Worm (Caenorhabditis elegans) whole organism, late embryonic: ENCODE results near the gene mdf-1.

ENCODE experiments used
- C08G9.2 ChIP-seq: sonication (generic microtip); optimal IDR thresholded peaks from 2 replicates; lab custom pipeline; 2016; ENCODE audit warnings: mild to moderate bottlenecking, missing genetic modification characterization, moderate library complexity, missing compliant biosample characterization
- C38D4.7 ChIP-seq: fragments of 200-800 bp; sonication (Bioruptor generic); optimal IDR thresholded peaks from 2 replicates; lab custom pipeline; 2018; ENCODE audit warnings: mild to moderate bottlenecking, missing genetic modification characterization, moderate library complexity, missing compliant biosample characterization
- F13H6.1 ChIP-seq: sonication (generic microtip); optimal IDR thresholded peaks from 2 replicates; lab custom pipeline; 2016; ENCODE audit warnings: missing genetic modification characterization, missing compliant biosample characterization
- K02D7.2 ChIP-seq: sonication (generic microtip); optimal IDR thresholded peaks from 2 replicates; lab custom pipeline; 2017; ENCODE audit warnings: mild to moderate bottlenecking, missing genetic modification characterization, missing compliant biosample characterization
- K09A11.1 ChIP-seq: sonication (generic microtip); optimal IDR thresholded peaks from 2 replicates; lab custom pipeline; 2017; ENCODE audit warnings: antibody characterized with exemption, mild to moderate bottlenecking, missing genetic modification characterization, missing compliant biosample characterization; ENCODE audit not compliant: insufficient read depth
- ahr-1 ChIP-seq: sonication (generic microtip); optimal IDR thresholded peaks from 2 replicates; lab custom pipeline; 2016; ENCODE audit warnings: missing genetic modification characterization, missing compliant biosample characterization
- ceh-14 ChIP-seq: sonication (generic microtip); optimal IDR thresholded peaks from 2 replicates; lab custom pipeline; 2016; ENCODE audit warnings: missing genotype, missing genetic modification characterization, missing compliant biosample characterization
- ceh-18 ChIP-seq: sonication (generic microtip); optimal IDR thresholded peaks from 2 replicates; lab custom pipeline; 2016; ENCODE audit warnings: missing genetic modification characterization, missing compliant biosample characterization
- ceh-19 ChIP-seq: fragments of 200-800 bp; sonication (Bioruptor generic); optimal IDR thresholded peaks from 2 replicates; lab custom pipeline; 2018; ENCODE audit warnings: mild to moderate bottlenecking, missing genetic modification characterization, missing compliant biosample characterization
- ceh-24 ChIP-seq: sonication (generic microtip); optimal IDR thresholded peaks from 2 replicates; lab custom pipeline; 2016; ENCODE audit warnings: mild to moderate bottlenecking, missing genetic modification characterization, missing compliant biosample characterization
- ceh-30 ChIP-seq: fragments of 150-350 bp; optimal IDR thresholded peaks from 2 replicates; lab custom pipeline; 2014; ENCODE audit warnings: missing biosample characterization, missing genetic modification characterization
- ceh-9 ChIP-seq: sonication (generic microtip); optimal IDR thresholded peaks from 2 replicates; lab custom pipeline; 2016; ENCODE audit warnings: mild to moderate bottlenecking, missing genetic modification characterization, inconsistent platforms, missing compliant biosample characterization
- elt-4 ChIP-seq: sonication (generic microtip); optimal IDR thresholded peaks from 2 replicates; lab custom pipeline; 2016; ENCODE audit warnings: missing genetic modification characterization, missing compliant biosample characterization
- fax-1 ChIP-seq: sonication (generic microtip); optimal IDR thresholded peaks from 2 replicates; lab custom pipeline; 2016; ENCODE audit warnings: missing genotype, missing genetic modification characterization, missing compliant biosample characterization
- gmeb-2 ChIP-seq: sonication (generic microtip); optimal IDR thresholded peaks from 2 replicates; lab custom pipeline; 2016; ENCODE audit warnings: missing genetic modification characterization, inconsistent platforms, missing compliant biosample characterization
- hlh-8 ChIP-seq: sonication (generic microtip); optimal IDR thresholded peaks from 2 replicates; lab custom pipeline; 2016; ENCODE audit warnings: missing genotype, missing genetic modification characterization, missing compliant biosample characterization
- mec-3 ChIP-seq: sonication (generic microtip); optimal IDR thresholded peaks from 2 replicates; lab custom pipeline; 2016; ENCODE audit warnings: borderline replicate concordance, missing genetic modification characterization, missing compliant biosample characterization
- npax-4 ChIP-seq: sonication (generic microtip); optimal IDR thresholded peaks from 2 replicates; lab custom pipeline; 2016; ENCODE audit warnings: missing genetic modification characterization, missing compliant biosample characterization
- pqm-1 ChIP-seq: sonication (generic microtip); optimal IDR thresholded peaks from 2 replicates; lab custom pipeline; 2016; ENCODE audit warnings: missing genetic modification characterization, missing compliant biosample characterization
- pros-1 ChIP-seq: fragments of 150-350 bp; optimal IDR thresholded peaks from 2 replicates; lab custom pipeline; 2014; ENCODE audit warnings: missing biosample characterization, missing genetic modification reagents, missing genetic modification characterization
- rnt-1 ChIP-seq: sonication (generic microtip); optimal IDR thresholded peaks from 2 replicates; lab custom pipeline; 2016; ENCODE audit warnings: missing genetic modification characterization, missing compliant biosample characterization
- sdc-2 ChIP-seq: sonication (generic microtip); optimal IDR thresholded peaks from 2 replicates; lab custom pipeline; 2016; ENCODE audit warnings: missing genotype, missing genetic modification characterization, missing compliant biosample characterization
- sox-2 ChIP-seq: fragments of 200-800 bp; sonication (Bioruptor generic); IDR thresholded peaks from 2 replicates; pipeline ENCODE4 v1.3.6; 2022; ENCODE audit warnings: missing genetic modification reagents, missing genetic modification characterization, missing compliant biosample characterization
- unc-42 ChIP-seq: sonication (generic microtip); optimal IDR thresholded peaks from 2 replicates; lab custom pipeline; 2016; ENCODE audit warnings: missing genotype, missing genetic modification characterization, missing compliant biosample characterization
- unc-55 ChIP-seq: sonication (generic microtip); optimal IDR thresholded peaks from 2 replicates; lab custom pipeline; 2017; ENCODE audit warnings: missing biosample characterization, missing genetic modification reagents, missing genetic modification characterization
- unc-86 ChIP-seq: sonication (generic microtip); optimal IDR thresholded peaks from 2 replicates; lab custom pipeline; 2016; ENCODE audit warnings: missing genetic modification characterization, missing compliant biosample characterization
- zip-5 ChIP-seq: sonication (generic microtip); optimal IDR thresholded peaks from 2 replicates; lab custom pipeline; 2016; ENCODE audit warnings: missing genetic modification characterization, missing compliant biosample characterization

Gene mdf-1

ce11 chrV:9499295-9499694 is 44.7 kb downstream of the mdf-1 start:
- TF ChIP-seq gmeb-2 (tag; lab: Kevin White, UChicago), result no peak

- no peak for TF ChIP-seq npax-4
- no peak for TF ChIP-seq C38D4.7 (GFP tag; lab: Kevin White, UChicago)
- no peak for TF ChIP-seq ceh-18 (tag; lab: Kevin White, UChicago)
- TF ChIP-seq F13H6.1, result no peak
- no peak for TF ChIP-seq K02D7.2 (tag; lab: Kevin White, UChicago)
- TF ChIP-seq elt-4, result no peak
- TF ChIP-seq pqm-1 (tag; lab: Kevin White, UChicago), result no peak
- no peak for TF ChIP-seq sox-2 (GFP tag; lab: Robert Waterston, UW)
- TF ChIP-seq zip-5 (tag; lab: Kevin White, UChicago), result no peak
Measured at ce11 chrV:9496742-9497141, 47.3 kb downstream of the mdf-1 start, which contains the start of gene gsnl-1. TSS of gene gsnl-1 (plus strand) at chrV:9497042.

- no peak for TF ChIP-seq pros-1 (tag; lab: Kevin White, UChicago)
- TF ChIP-seq ceh-30 (tag; lab: Kevin White, UChicago), result no peak
- TF ChIP-seq K09A11.1 (tag; lab: Kevin White, UChicago), result no peak
- TF ChIP-seq ceh-19 (GFP tag; lab: Kevin White, UChicago), result no peak
- no peak for TF ChIP-seq ceh-9 (tag; lab: Kevin White, UChicago)
- TF ChIP-seq ahr-1 (tag; lab: Kevin White, UChicago), result no peak
- no peak for TF ChIP-seq fax-1 (tag; lab: Kevin White, UChicago)
- no peak for TF ChIP-seq ceh-14 (tag; lab: Kevin White, UChicago)
- no peak for TF ChIP-seq C08G9.2
- no peak for TF ChIP-seq unc-55 (GFP tag; lab: Kevin White, UChicago)
- TF ChIP-seq unc-86 (tag; lab: Kevin White, UChicago), result no peak
- TF ChIP-seq zip-5 (tag; lab: Kevin White, UChicago), result no peak
- no peak for TF ChIP-seq hlh-8 (tag; lab: Kevin White, UChicago)
- no peak for TF ChIP-seq rnt-1 (tag; lab: Kevin White, UChicago)
- no peak for TF ChIP-seq K02D7.2 (tag; lab: Kevin White, UChicago)
- TF ChIP-seq C38D4.7 (GFP tag; lab: Kevin White, UChicago), result no peak
- no peak for TF ChIP-seq unc-42
- no peak for TF ChIP-seq mec-3 (tag; lab: Kevin White, UChicago)
- TF ChIP-seq sdc-2, result no peak
- no peak for TF ChIP-seq ceh-24 (tag; lab: Kevin White, UChicago)
- TF ChIP-seq, all 69 proteins: peak for 0
Measured at ce11 chrV:9492460-9492859, 51.6 kb downstream of the mdf-1 start.
